Worm (Caenorhabditis elegans): ENCODE results near the gene F58H1.8.

ce11 chrV:11960831-11961190 is 25.9 kb downstream of the F58H1.8 start:
- TF ChIP-seq unc-62 (GFP tag; optimal IDR thresholded peaks at IDR 0.05) (no peak), tbx-9 (tag; optimal IDR thresholded peaks at IDR 0.05; ENCODE audit: borderline replicate concordance) (no peak), B0261.1 (tag; optimal IDR thresholded peaks at IDR 0.05) (no peak), gei-17 (GFP tag; optimal IDR thresholded peaks at IDR 0.05) (no peak), egrh-3 (GFP tag; IDR thresholded peaks at IDR 0.05) (no peak), snpc-3.4 (tag; optimal IDR thresholded peaks at IDR 0.05) (no peak), attf-6 (GFP tag; IDR thresholded peaks at IDR 0.05) (no peak), lsy-27 (tag; optimal IDR thresholded peaks at IDR 0.05; ENCODE audit: borderline replicate concordance, insufficient read depth) (no peak), C17E4.6 (GFP tag; IDR thresholded peaks at IDR 0.05) (no peak), fkh-3 (tag; optimal IDR thresholded peaks at IDR 0.05) (no peak), Y56A3A.18 (GFP tag; IDR thresholded peaks at IDR 0.05) (no peak), chd-7 (tag; optimal IDR thresholded peaks at IDR 0.05) (no peak), zim-3 (tag; optimal IDR thresholded peaks at IDR 0.05) (no peak)
